Fruit fly (Drosophila melanogaster): ENCODE data around the gene Pde9.

DNA sequence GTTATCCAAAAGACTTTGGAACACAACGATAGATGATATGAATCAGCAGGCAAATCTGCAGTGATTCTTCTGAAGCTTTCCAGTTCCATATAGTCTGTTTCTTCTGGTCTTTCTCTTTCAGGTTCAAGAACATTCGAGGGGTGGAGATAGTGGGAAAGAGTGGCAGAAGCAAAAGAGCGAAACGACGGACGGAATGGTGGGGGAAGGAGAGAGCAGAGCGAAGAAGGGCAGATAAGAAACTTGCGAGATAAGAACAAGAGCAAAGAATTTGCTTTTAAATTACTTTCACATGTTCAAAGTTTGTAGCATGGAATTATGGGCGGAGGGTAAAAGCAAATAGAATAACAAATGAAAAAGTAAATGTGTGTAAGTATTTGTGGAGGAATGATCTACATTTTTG is 158.1 kb downstream of the Pde9 start:
- no peak for TF ChIP-seq psq (optimal IDR thresholded peaks at IDR 0.05)
- TF ChIP-seq EcR (GFP tag; optimal IDR thresholded peaks at IDR 0.05): peak in 1 of 2 experiments; percentile 8
